Worm (Caenorhabditis elegans) whole organism, midembryonic: ENCODE data around the gene srpa-72.

Experiments used
- cog-1 ChIP-seq: sonication (generic microtip); optimal IDR thresholded peaks from 2 replicates; lab custom pipeline; 2016; ENCODE audit warnings: missing genetic modification characterization, missing compliant biosample characterization
- flt-1 ChIP-seq: fragments of 200-800 bp; sonication (Bioruptor generic); IDR thresholded peaks from 2 replicates; pipeline ENCODE4 v1.3.6; 2022; ENCODE audit warnings: missing genetic modification characterization, missing compliant biosample characterization

ce11 chrII:2834105-2834504 is 46.8 kb downstream of the srpa-72 start:
- TF ChIP-seq cog-1 (tag; lab: Kevin White, UChicago) (no peak), flt-1 (no peak)
